Worm (Caenorhabditis elegans): ENCODE results near the gene abf-3.

DNA sequence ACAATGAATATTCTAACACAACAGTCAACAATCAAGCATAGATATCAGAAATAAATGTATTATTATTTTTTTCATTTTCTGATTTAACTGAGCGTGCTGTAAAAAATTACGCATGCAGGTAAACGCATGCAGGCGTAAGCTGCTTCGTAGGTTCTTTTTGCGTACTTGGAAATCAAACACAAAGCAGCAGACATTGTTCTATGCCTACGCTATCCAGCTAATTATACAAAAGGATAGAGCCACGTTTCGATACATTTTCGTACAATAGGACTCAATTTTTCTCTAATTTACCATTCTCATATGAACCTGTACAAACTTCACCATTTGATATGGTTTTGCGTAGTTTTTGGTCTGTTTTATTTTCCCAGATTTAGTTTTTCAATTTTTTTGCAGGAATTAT lies 35.2 kb downstream of the abf-3 start, which contains the start of gene T26E4.3:
- TF ChIP-seq lin-15B (tag; optimal IDR thresholded peaks at IDR 0.05): no peak
- TF ChIP-seq unc-39 (tag; optimal IDR thresholded peaks at IDR 0.05): no peak
- TF ChIP-seq ztf-11 (tag; optimal IDR thresholded peaks at IDR 0.05): no peak
- TF ChIP-seq egl-27 (tag; optimal IDR thresholded peaks at IDR 0.05): no peak
- TF ChIP-seq nhr-25 (tag; optimal IDR thresholded peaks at IDR 0.05): no peak
- no peak for TF ChIP-seq R02D3.7 (tag; optimal IDR thresholded peaks at IDR 0.05)
- no peak for TF ChIP-seq nhr-237 (tag; optimal IDR thresholded peaks at IDR 0.05)
- no peak for TF ChIP-seq pqm-1 (tag; optimal IDR thresholded peaks at IDR 0.05)
- no peak for TF ChIP-seq snpc-4 (tag; optimal IDR thresholded peaks at IDR 0.05)

Data from whole organism, L3 larva.